Worm (Caenorhabditis elegans): ENCODE results near the gene Y45G5AM.9.

DNA sequence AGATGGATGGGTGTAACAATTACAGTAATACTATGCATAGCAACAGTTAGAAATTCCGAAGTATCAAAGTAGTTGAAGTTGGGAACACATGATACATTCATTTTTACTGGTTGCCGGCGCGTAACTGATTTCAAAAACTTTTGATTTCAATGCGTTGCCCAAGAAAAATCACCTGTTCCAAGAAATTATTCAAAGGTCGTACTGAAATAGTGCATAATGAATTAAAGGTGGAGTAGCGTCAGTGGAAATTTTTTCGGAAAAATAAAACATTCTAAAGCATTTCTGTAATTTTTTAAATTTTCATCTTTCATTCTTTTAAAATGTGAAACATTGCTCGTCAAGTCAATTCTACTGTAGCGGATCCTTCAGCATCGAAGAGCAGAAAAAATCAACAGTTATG, 45.9 kb upstream of the Y45G5AM.9 start, which contains the start of gene srh-204:
- TF ChIP-seq cog-1 (tag; optimal IDR thresholded peaks at IDR 0.05) (no peak), T22C8.4 (GFP tag; IDR thresholded peaks at IDR 0.05) (no peak), ref-1 (GFP tag; conservative IDR thresholded peaks at IDR 0.05) (no peak), ztf-23 (GFP tag; IDR thresholded peaks at IDR 0.05) (no peak)

All from whole organism, midembryonic.